Worm (Caenorhabditis elegans) whole organism, late embryonic: Measurements from ENCODE around the gene nhl-1.

ENCODE experiments used
- C08G9.2 ChIP-seq: sonication (generic microtip); optimal IDR thresholded peaks from 2 replicates; lab custom pipeline; 2016; ENCODE audit warnings: mild to moderate bottlenecking, missing genetic modification characterization, moderate library complexity, missing compliant biosample characterization
- F13H6.1 ChIP-seq: sonication (generic microtip); optimal IDR thresholded peaks from 2 replicates; lab custom pipeline; 2016; ENCODE audit warnings: missing genetic modification characterization, missing compliant biosample characterization
- K02D7.2 ChIP-seq: sonication (generic microtip); optimal IDR thresholded peaks from 2 replicates; lab custom pipeline; 2017; ENCODE audit warnings: mild to moderate bottlenecking, missing genetic modification characterization, missing compliant biosample characterization
- T23F11.4 ChIP-seq: fragments of 200-800 bp; sonication (Bioruptor generic); optimal IDR thresholded peaks from 2 replicates; lab custom pipeline; 2018; ENCODE audit warnings: mild to moderate bottlenecking, missing genetic modification characterization, missing compliant biosample characterization
- ahr-1 ChIP-seq: sonication (generic microtip); optimal IDR thresholded peaks from 2 replicates; lab custom pipeline; 2016; ENCODE audit warnings: missing genetic modification characterization, missing compliant biosample characterization
- ama-1 ChIP-seq: fragments of 150-350 bp; optimal IDR thresholded peaks from 2 replicates; lab custom pipeline; 2014
- ceh-14 ChIP-seq: sonication (generic microtip); optimal IDR thresholded peaks from 2 replicates; lab custom pipeline; 2016; ENCODE audit warnings: missing genotype, missing genetic modification characterization, missing compliant biosample characterization
- ceh-18 ChIP-seq: sonication (generic microtip); optimal IDR thresholded peaks from 2 replicates; lab custom pipeline; 2016; ENCODE audit warnings: missing genetic modification characterization, missing compliant biosample characterization
- ceh-19 ChIP-seq: fragments of 200-800 bp; sonication (Bioruptor generic); optimal IDR thresholded peaks from 2 replicates; lab custom pipeline; 2018; ENCODE audit warnings: mild to moderate bottlenecking, missing genetic modification characterization, missing compliant biosample characterization
- ceh-2 ChIP-seq: sonication (generic microtip); optimal IDR thresholded peaks from 2 replicates; lab custom pipeline; 2016; ENCODE audit warnings: missing genotype, missing genetic modification characterization, missing compliant biosample characterization
- ceh-22 ChIP-seq: sonication (generic microtip); optimal IDR thresholded peaks from 2 replicates; lab custom pipeline; 2017; ENCODE audit warnings: missing biosample characterization, missing genetic modification characterization
- ceh-31 ChIP-seq: sonication (generic microtip); optimal IDR thresholded peaks from 2 replicates; lab custom pipeline; 2016; ENCODE audit warnings: missing genetic modification characterization, missing compliant biosample characterization
- ceh-34 ChIP-seq: sonication (generic microtip); optimal IDR thresholded peaks from 2 replicates; lab custom pipeline; 2016; ENCODE audit warnings: mild to moderate bottlenecking, missing genetic modification characterization, missing compliant biosample characterization
- ceh-45 ChIP-seq: fragments of 200-800 bp; sonication (Bioruptor generic); IDR thresholded peaks from 2 replicates; pipeline ENCODE4 v1.3.6; 2022; ENCODE audit warnings: missing genetic modification reagents, missing genetic modification characterization, missing compliant biosample characterization
- ceh-6 ChIP-seq: fragments of 200-800 bp; sonication (Bioruptor generic); optimal IDR thresholded peaks from 2 replicates; lab custom pipeline; 2018; ENCODE audit warnings: mild to moderate bottlenecking, missing genetic modification characterization, missing compliant biosample characterization
- ceh-9 ChIP-seq: sonication (generic microtip); optimal IDR thresholded peaks from 2 replicates; lab custom pipeline; 2016; ENCODE audit warnings: mild to moderate bottlenecking, missing genetic modification characterization, inconsistent platforms, missing compliant biosample characterization
- che-1 ChIP-seq: sonication (generic microtip); optimal IDR thresholded peaks from 2 replicates; lab custom pipeline; 2016; ENCODE audit warnings: mild to moderate bottlenecking, missing genetic modification characterization, missing compliant biosample characterization
- elt-2 ChIP-seq: sonication (generic microtip); optimal IDR thresholded peaks from 2 replicates; lab custom pipeline; 2016; ENCODE audit warnings: missing genetic modification reagents, missing genetic modification characterization, missing compliant biosample characterization
- elt-4 ChIP-seq: sonication (generic microtip); optimal IDR thresholded peaks from 2 replicates; lab custom pipeline; 2016; ENCODE audit warnings: missing genetic modification characterization, missing compliant biosample characterization
- eyg-1 ChIP-seq: sonication (generic microtip); optimal IDR thresholded peaks from 2 replicates; lab custom pipeline; 2016; ENCODE audit warnings: missing genotype, missing genetic modification characterization, missing compliant biosample characterization
- fax-1 ChIP-seq: sonication (generic microtip); optimal IDR thresholded peaks from 2 replicates; lab custom pipeline; 2016; ENCODE audit warnings: missing genotype, missing genetic modification characterization, missing compliant biosample characterization
- fkh-6 ChIP-seq: sonication (generic microtip); optimal IDR thresholded peaks from 2 replicates; lab custom pipeline; 2016; ENCODE audit warnings: missing genetic modification characterization, missing compliant biosample characterization
- hlh-30 ChIP-seq: sonication (generic microtip); optimal IDR thresholded peaks from 2 replicates; lab custom pipeline; 2017; ENCODE audit warnings: antibody characterized with exemption, missing genetic modification characterization, missing compliant biosample characterization; ENCODE audit not compliant: insufficient read depth
- hlh-8 ChIP-seq: sonication (generic microtip); optimal IDR thresholded peaks from 2 replicates; lab custom pipeline; 2016; ENCODE audit warnings: missing genotype, missing genetic modification characterization, missing compliant biosample characterization
- lin-11 ChIP-seq: fragments of 200-800 bp; sonication (Bioruptor generic); optimal IDR thresholded peaks from 2 replicates; lab custom pipeline; 2018; ENCODE audit warnings: mild to moderate bottlenecking, missing genetic modification characterization, missing compliant biosample characterization
- nfya-1 ChIP-seq: sonication (generic microtip); optimal IDR thresholded peaks from 2 replicates; lab custom pipeline; 2017; ENCODE audit warnings: missing genetic modification characterization, mild to moderate bottlenecking, missing compliant biosample characterization, antibody characterized with exemption, moderate library complexity
- nhr-232 ChIP-seq: sonication (generic microtip); optimal IDR thresholded peaks from 2 replicates; lab custom pipeline; 2016; ENCODE audit warnings: missing genetic modification characterization, missing compliant biosample characterization
- odd-2 ChIP-seq: sonication (generic microtip); optimal IDR thresholded peaks from 2 replicates; lab custom pipeline; 2017; ENCODE audit warnings: antibody characterized with exemption, mild to moderate bottlenecking, missing genetic modification characterization, missing compliant biosample characterization
- pat-9 ChIP-seq: fragments of 200-800 bp; sonication (Bioruptor generic); optimal IDR thresholded peaks from 2 replicates; lab custom pipeline; 2018; ENCODE audit warnings: mild to moderate bottlenecking, missing genetic modification characterization, moderate library complexity, missing compliant biosample characterization
- pax-1 ChIP-seq: fragments of 150-350 bp; optimal IDR thresholded peaks from 2 replicates; lab custom pipeline; 2014; ENCODE audit warnings: missing biosample characterization, missing genetic modification characterization
- pros-1 ChIP-seq: fragments of 150-350 bp; optimal IDR thresholded peaks from 2 replicates; lab custom pipeline; 2014; ENCODE audit warnings: missing biosample characterization, missing genetic modification reagents, missing genetic modification characterization
- ref-2 ChIP-seq: sonication (generic microtip); optimal IDR thresholded peaks from 2 replicates; lab custom pipeline; 2016; ENCODE audit warnings: missing genetic modification characterization, missing compliant biosample characterization
- sdc-2 ChIP-seq: sonication (generic microtip); optimal IDR thresholded peaks from 2 replicates; lab custom pipeline; 2016; ENCODE audit warnings: missing genotype, missing genetic modification characterization, missing compliant biosample characterization
- sox-2 ChIP-seq: fragments of 200-800 bp; sonication (Bioruptor generic); IDR thresholded peaks from 2 replicates; pipeline ENCODE4 v1.3.6; 2022; ENCODE audit warnings: missing genetic modification reagents, missing genetic modification characterization, missing compliant biosample characterization
- sox-4 ChIP-seq: sonication (generic microtip); optimal IDR thresholded peaks from 2 replicates; lab custom pipeline; 2017; ENCODE audit warnings: mild to moderate bottlenecking, missing genetic modification characterization, inconsistent platforms, missing compliant biosample characterization
- syd-9 ChIP-seq: sonication (generic microtip); optimal IDR thresholded peaks from 2 replicates; lab custom pipeline; 2016; ENCODE audit warnings: mild to moderate bottlenecking, missing genetic modification characterization, moderate library complexity, missing compliant biosample characterization
- tbx-2 ChIP-seq: sonication (generic microtip); optimal IDR thresholded peaks from 2 replicates; lab custom pipeline; 2016; ENCODE audit warnings: missing genetic modification characterization, missing compliant biosample characterization
- ttx-3 ChIP-seq: sonication (generic microtip); optimal IDR thresholded peaks from 2 replicates; lab custom pipeline; 2016; ENCODE audit warnings: missing genetic modification reagents, missing genetic modification characterization, missing compliant biosample characterization
- unc-3 ChIP-seq, 2 experiments: fragments of 200-800 bp in 1 of 2; sonication (Bioruptor generic) in 1 of 2; sonication (generic microtip) in 1 of 2; conservative IDR thresholded peaks in 1 of 2; optimal IDR thresholded peaks in 1 of 2; 2 replicates each; pipeline versions ENCODE4 v1.3.6 to Lab custom; 2016 to 2022; ENCODE audit warnings: missing compliant biosample characterization in 2 of 2, missing genetic modification characterization in 2 of 2, missing genetic modification reagents in 1 of 2
- unc-55 ChIP-seq: sonication (generic microtip); optimal IDR thresholded peaks from 2 replicates; lab custom pipeline; 2017; ENCODE audit warnings: missing biosample characterization, missing genetic modification reagents, missing genetic modification characterization
- zip-5 ChIP-seq: sonication (generic microtip); optimal IDR thresholded peaks from 2 replicates; lab custom pipeline; 2016; ENCODE audit warnings: missing genetic modification characterization, missing compliant biosample characterization
- ztf-16 ChIP-seq: sonication (generic microtip); optimal IDR thresholded peaks from 2 replicates; lab custom pipeline; 2017; ENCODE audit warnings: missing genetic modification characterization, missing compliant biosample characterization

nhl-1 gene

ce11 chrIII:9181246-9181645, 27.5 kb upstream of the nhl-1 start, which contains the start of gene tax-4:
tax-4 (plus strand) TSS chrIII:9181546.
- TF ChIP-seq T23F11.4 (GFP tag; lab: Kevin White, UChicago) (no peak), ref-2 (no peak), ama-1 (lab: Kevin White, UChicago) (no peak), elt-4 (tag; lab: Kevin White, UChicago) (no peak), nhr-232 (no peak), ceh-45 (GFP tag; lab: Robert Waterston, UW) (no peak), ceh-19 (GFP tag; lab: Kevin White, UChicago) (no peak), sox-2 (GFP tag; lab: Robert Waterston, UW) (no peak), sdc-2 (tag; lab: Kevin White, UChicago) (no peak), F13H6.1 (tag; lab: Kevin White, UChicago) (no peak), ceh-14 (tag; lab: Kevin White, UChicago) (no peak), ceh-22 (tag; lab: Kevin White, UChicago) (no peak), lin-11 (tag; lab: Kevin White, UChicago) (no peak), hlh-30 (tag; lab: Kevin White, UChicago) (no peak), elt-2 (tag; lab: Kevin White, UChicago) (no peak), unc-3 (GFP tag; conservative IDR thresholded peaks at IDR 0.05; lab: Robert Waterston, UW) (no peak), unc-3 (tag; optimal IDR thresholded peaks at IDR 0.05; lab: Kevin White, UChicago) (no peak)

- TF ChIP-seq sox-4 (no peak), ceh-9 (tag; lab: Kevin White, UChicago) (no peak), fax-1 (tag; lab: Kevin White, UChicago) (no peak), pros-1 (tag; lab: Kevin White, UChicago) (no peak), unc-55 (GFP tag; lab: Kevin White, UChicago) (peak; percentile 44), nfya-1 (tag; lab: Kevin White, UChicago) (no peak), odd-2 (tag; lab: Kevin White, UChicago) (no peak)
- TF ChIP-seq, all 69 proteins: peak for 1
These were observed 24.2 kb upstream of the nhl-1 start for ce11 chrIII:9177874-9178273.

ce11 chrIII:9176008-9176407, 22.3 kb upstream of the nhl-1 start:
- TF ChIP-seq syd-9 (tag; lab: Kevin White, UChicago) (peak; percentile 22), ceh-34 (no peak), pros-1 (tag; lab: Kevin White, UChicago) (no peak), ttx-3 (tag; lab: Kevin White, UChicago) (no peak)

- TF ChIP-seq unc-55 (GFP tag; lab: Kevin White, UChicago) (no peak), ceh-6 (GFP tag; lab: Kevin White, UChicago) (no peak), ceh-45 (GFP tag; lab: Robert Waterston, UW) (no peak), pax-1 (tag; lab: Kevin White, UChicago) (no peak), ahr-1 (tag; lab: Kevin White, UChicago) (no peak), ceh-34 (no peak), elt-4 (tag; lab: Kevin White, UChicago) (no peak), lin-11 (tag; lab: Kevin White, UChicago) (no peak), ama-1 (lab: Kevin White, UChicago) (no peak), eyg-1 (tag; lab: Kevin White, UChicago) (no peak), ceh-19 (GFP tag; lab: Kevin White, UChicago) (no peak), nhr-232 (no peak), C08G9.2 (tag; lab: Kevin White, UChicago) (no peak), ceh-14 (tag; lab: Kevin White, UChicago) (no peak), sox-2 (GFP tag; lab: Robert Waterston, UW) (no peak)
These were observed 19.5 kb upstream of the nhl-1 start for ce11 chrIII:9173239-9173638.

DNA sequence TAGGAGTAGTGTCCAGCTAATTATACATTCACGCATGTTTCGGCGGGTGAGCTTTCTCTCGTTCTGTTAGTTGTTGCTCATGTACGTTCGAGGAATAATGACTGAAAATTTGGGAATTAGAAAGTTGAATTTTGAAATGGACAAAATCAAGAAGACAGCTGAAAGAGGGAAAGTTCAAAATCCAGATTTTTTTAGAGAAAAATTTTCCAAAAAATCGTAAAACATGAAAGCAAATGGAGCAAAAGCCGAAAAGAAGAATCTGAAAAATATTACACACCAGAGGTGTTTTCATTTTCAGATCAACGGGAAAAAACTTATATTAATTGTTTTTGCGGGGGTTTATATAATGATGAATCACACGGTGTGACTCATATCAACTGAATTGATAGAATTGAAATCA, 19.0 kb upstream of the nhl-1 start, which contains the start of gene ina-1:
Gene ina-1, minus strand, starts transcription at position 101 of the 400 bp plus-strand sequence.
- TF ChIP-seq ceh-31 (tag; lab: Kevin White, UChicago) (no peak), ttx-3 (tag; lab: Kevin White, UChicago) (no peak), K02D7.2 (tag; lab: Kevin White, UChicago) (no peak), pat-9 (no peak), fkh-6 (tag; lab: Kevin White, UChicago) (no peak), C08G9.2 (tag; lab: Kevin White, UChicago) (no peak), T23F11.4 (GFP tag; lab: Kevin White, UChicago) (no peak), ceh-2 (tag; lab: Kevin White, UChicago) (no peak), che-1 (tag; lab: Kevin White, UChicago) (no peak), lin-11 (tag; lab: Kevin White, UChicago) (no peak), ztf-16 (tag; lab: Kevin White, UChicago) (no peak), hlh-8 (tag; lab: Kevin White, UChicago) (no peak), tbx-2 (tag; lab: Kevin White, UChicago) (no peak), elt-4 (tag; lab: Kevin White, UChicago) (no peak), ceh-18 (tag; lab: Kevin White, UChicago) (no peak), zip-5 (tag; lab: Kevin White, UChicago) (no peak)
